Fruit fly (Drosophila melanogaster) S2 (cell line): ENCODE data around the gene SMSr.

ENCODE experiments used
- CG8478 ChIP-seq: fragments of >200 bp; optimal IDR thresholded peaks from 2 replicates; lab custom pipeline; 2018
- CTCF ChIP-seq, 2 experiments: fragments of >200 bp; optimal IDR thresholded peaks; 2 replicates each; lab custom pipeline; 2018

SMSr gene

DNA sequence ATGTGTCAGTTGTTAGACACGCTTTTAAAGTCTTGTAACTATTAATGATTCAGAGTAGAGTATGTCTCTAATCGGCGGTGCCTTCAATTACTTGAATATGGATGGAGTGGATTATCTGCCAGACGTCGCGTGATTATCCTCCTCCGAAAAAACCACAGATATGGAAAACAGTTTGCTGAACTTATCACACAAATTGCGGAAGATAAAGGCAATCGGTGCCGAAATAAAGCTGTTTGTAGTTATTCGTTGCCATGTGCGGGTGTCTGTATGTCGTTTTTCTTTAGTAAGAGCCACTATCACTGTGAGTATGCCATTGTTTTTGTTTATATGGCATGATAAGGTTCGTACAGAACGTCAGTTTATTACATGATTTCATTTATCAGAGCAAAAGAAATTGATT is 37.3 kb downstream of the SMSr start:
- no peak for TF ChIP-seq CTCF (optimal IDR thresholded peaks at IDR 0.05; lab: Kevin White, UChicago)
- no peak for TF ChIP-seq CG8478 (lab: Kevin White, UChicago)

DNA sequence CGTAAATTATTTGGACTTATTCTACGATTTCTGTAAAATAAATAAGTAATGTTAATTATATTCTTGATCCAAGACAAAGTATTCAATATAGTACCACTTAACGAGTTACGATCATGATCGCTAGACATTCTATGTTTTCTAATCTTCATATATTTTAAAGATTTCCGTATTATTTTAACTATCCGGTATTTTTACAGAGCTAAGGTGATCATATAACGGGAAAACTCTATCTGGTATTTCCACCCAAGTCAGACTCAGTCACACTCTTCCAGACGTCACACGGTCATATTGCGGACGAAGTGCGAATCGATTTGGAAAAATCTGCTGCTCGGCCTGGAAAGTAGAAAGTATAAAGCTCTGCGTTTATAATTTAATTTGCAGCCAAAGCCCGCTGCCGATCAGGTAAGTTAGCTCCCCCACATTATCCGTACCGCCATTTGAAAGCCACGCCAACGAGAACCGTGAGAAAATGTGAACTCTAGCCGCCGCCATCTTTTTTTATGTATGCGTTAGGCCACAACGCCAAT is 42.0 kb downstream of the SMSr start, which contains the start of the genes lark and eco:
Gene lark (plus strand): TSS at position 51 of the 527 bp plus-strand sequence.
Gene eco (minus strand): TSS at position 125 of the 527 bp plus-strand sequence.
- TF ChIP-seq CTCF (optimal IDR thresholded peaks at IDR 0.05; lab: Kevin White, UChicago) = no peak
- no peak for TF ChIP-seq CG8478 (lab: Kevin White, UChicago)

DNA sequence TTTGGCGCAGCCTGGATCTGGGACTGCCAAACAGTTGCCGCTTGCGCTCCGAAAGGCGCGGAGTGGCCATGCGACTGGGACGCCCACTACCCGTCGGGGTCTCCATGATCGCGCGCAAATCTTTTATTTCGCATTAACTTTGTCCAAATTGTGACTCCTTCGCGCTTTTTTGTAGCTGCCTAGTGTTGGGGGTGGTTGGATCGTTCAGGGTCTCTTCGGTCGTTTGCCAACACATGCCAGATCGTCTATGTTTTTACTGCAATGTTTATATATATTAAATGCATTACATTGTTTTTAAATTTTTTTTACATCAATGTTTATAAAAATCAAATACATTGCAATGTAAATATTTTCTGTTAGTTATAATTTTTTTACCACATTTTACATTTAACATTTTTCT is 42.5 kb downstream of the SMSr start:
- TF ChIP-seq CTCF (optimal IDR thresholded peaks at IDR 0.05; lab: Kevin White, UChicago) (no peak), CG8478 (lab: Kevin White, UChicago) (no peak)

DNA sequence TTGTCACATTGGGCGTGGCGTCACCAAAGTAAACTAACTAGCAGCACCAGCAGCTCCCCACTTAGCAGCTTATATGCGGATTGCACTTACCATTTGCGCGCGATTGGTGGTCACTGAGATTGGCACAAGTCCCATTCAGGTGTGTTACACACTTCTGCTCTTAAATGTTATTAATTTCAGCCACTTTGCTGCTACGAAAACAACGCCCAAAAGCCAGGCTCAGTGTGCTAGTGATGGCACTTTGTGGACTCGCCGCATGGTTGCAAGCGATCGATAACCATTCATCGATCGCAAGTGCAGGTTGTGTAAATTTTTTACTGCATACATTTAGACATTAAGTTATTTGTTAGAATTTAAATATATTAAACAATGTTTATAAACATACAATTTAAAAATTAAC is 46.3 kb downstream of the SMSr start, which contains the start of the genes wrm1 and wrm2:
Gene wrm1 (minus strand): TSS at position 237 of the 400 bp plus-strand sequence.
Gene wrm2 (minus strand): TSS at position 237 of the 400 bp plus-strand sequence.
- TF ChIP-seq CTCF (optimal IDR thresholded peaks at IDR 0.05; lab: Kevin White, UChicago) (no peak), CG8478 (lab: Kevin White, UChicago) (no peak)

dm6 chr3L:7328567-7329253 is 52.6 kb downstream of the SMSr start, which contains the start of the genes mrva, CG42307 and mus312:
mrva (minus strand) TSS chr3L:7328842.
CG42307 (plus strand) TSS chr3L:7329132.
mus312 (plus strand) TSS chr3L:7329132.
- TF ChIP-seq CG8478 (lab: Kevin White, UChicago) = no peak
- TF ChIP-seq CTCF (optimal IDR thresholded peaks at IDR 0.05; lab: Kevin White, UChicago) = no peak

- TF ChIP-seq CG8478 (lab: Kevin White, UChicago) (no peak), CTCF (optimal IDR thresholded peaks at IDR 0.05; lab: Kevin White, UChicago) (no peak)
Observed at dm6 chr3L:7326676-7327075, 54.6 kb downstream of the SMSr start.
